Fruit fly (Drosophila melanogaster): ENCODE data around the gene ergic53.

DNA sequence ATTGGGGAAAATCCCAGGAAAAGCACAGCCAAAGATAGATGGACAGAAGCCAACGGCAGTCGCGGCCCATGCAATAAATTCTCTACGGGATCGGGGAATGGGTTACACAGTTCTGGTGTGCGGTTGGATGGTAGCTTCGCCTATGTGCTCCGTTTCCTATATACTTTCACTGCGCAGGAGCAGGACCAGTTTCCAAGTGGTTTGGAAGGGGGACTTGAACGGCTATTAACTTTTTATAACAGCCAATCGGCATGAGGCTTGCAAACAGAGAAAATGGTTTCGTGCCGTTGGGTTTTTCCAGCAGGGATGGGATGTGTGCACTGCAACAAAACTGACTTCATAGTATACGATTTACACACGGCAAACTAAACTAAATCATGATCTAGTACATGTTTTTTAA is 3.6 kb downstream of the ergic53 start:
- TF ChIP-seq Rx (GFP tag; IDR thresholded peaks at IDR 0.05) = no peak
- no peak for TF ChIP-seq gsb (GFP tag; IDR thresholded peaks at IDR 0.05)
- no peak for TF ChIP-seq chif (GFP tag; optimal IDR thresholded peaks at IDR 0.05)
- TF ChIP-seq H15 (GFP tag; IDR thresholded peaks at IDR 0.05) = no peak
- TF ChIP-seq CG3995 (GFP tag; optimal IDR thresholded peaks at IDR 0.05) = no peak

Measured in whole organism, embryonic.